Worm (Caenorhabditis elegans): ENCODE data around the gene unc-78.

DNA sequence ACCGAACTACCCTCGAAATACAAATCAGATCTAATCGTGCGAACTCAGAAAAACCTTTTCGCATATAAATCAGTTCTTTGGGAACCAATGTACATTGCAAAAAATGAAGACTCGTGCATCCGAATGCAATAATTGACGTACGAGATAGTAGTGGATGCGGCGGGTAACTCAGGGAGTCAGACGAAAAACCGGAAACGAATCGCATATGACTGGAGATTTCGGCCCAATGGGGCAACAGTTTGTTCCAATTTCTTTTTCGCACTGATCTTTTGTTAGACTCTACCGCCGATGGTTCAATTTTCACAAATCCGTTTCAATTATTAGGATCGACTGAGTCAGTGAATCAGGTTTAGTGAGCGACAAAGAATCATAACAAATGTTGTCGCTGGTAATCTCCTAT lies 44.6 kb downstream of the unc-78 start:
- no peak for TF ChIP-seq hmbx-1 (tag; optimal IDR thresholded peaks at IDR 0.05)
- TF ChIP-seq sea-1 (GFP tag; conservative IDR thresholded peaks at IDR 0.05) = no peak
- no peak for TF ChIP-seq hmg-4 (GFP tag; optimal IDR thresholded peaks at IDR 0.05)
- no peak for TF ChIP-seq ets-7 (tag; optimal IDR thresholded peaks at IDR 0.05)
- no peak for TF ChIP-seq B0310.2 (tag; optimal IDR thresholded peaks at IDR 0.05)
- TF ChIP-seq ama-1 (optimal IDR thresholded peaks at IDR 0.05) = no peak
- no peak for TF ChIP-seq hnd-1 (tag; optimal IDR thresholded peaks at IDR 0.05)
